Worm (Caenorhabditis elegans) whole organism, L1 larva: ENCODE results near the gene spp-30.

Experiments
- aly-2 ChIP-seq: fragments of 150-350 bp; optimal IDR thresholded peaks from 2 replicates; lab custom pipeline; 2014; ENCODE audit warnings: missing biosample characterization, missing genetic modification characterization
- ama-1 ChIP-seq: fragments of 150-350 bp; optimal IDR thresholded peaks from 2 replicates; lab custom pipeline; 2014
- ceh-90 ChIP-seq: sonication (generic microtip); optimal IDR thresholded peaks from 2 replicates; lab custom pipeline; 2016; ENCODE audit warnings: missing genetic modification characterization, missing compliant biosample characterization
- egl-27 ChIP-seq, 2 experiments: fragments of 150-350 bp in 1 of 2; sonication (generic microtip); optimal IDR thresholded peaks; 3 replicates each; lab custom pipeline; 2017 to 2018; ENCODE audit warnings: missing biosample characterization in 2 of 2, missing genetic modification characterization in 2 of 2, missing genetic modification reagents in 2 of 2
- fos-1 ChIP-seq: fragments of 150-350 bp; optimal IDR thresholded peaks from 2 replicates; lab custom pipeline; 2014; ENCODE audit warnings: missing biosample characterization, missing genetic modification characterization
- isw-1 ChIP-seq: fragments of 200-800 bp; sonication (Bioruptor generic); IDR thresholded peaks from 2 replicates; pipeline ENCODE4 v1.3.6; 2022; ENCODE audit warnings: missing genetic modification characterization, missing compliant biosample characterization
- jun-1 ChIP-seq: fragments of 150-350 bp; optimal IDR thresholded peaks from 2 replicates; lab custom pipeline; 2014; ENCODE audit warnings: missing biosample characterization, missing genetic modification reagents, missing genetic modification characterization
- mdl-1 ChIP-seq, 2 experiments: fragments of 150-350 bp; optimal IDR thresholded peaks; 2 replicates each; lab custom pipeline; 2014 to 2017; ENCODE audit warnings: missing biosample characterization in 2 of 2, missing genetic modification characterization in 2 of 2, inconsistent platforms in 1 of 2
- nhr-11 ChIP-seq: fragments of 150-350 bp; optimal IDR thresholded peaks from 2 replicates; lab custom pipeline; 2014; ENCODE audit warnings: missing biosample characterization, missing genetic modification characterization
- nhr-47 ChIP-seq: sonication (generic microtip); optimal IDR thresholded peaks from 2 replicates; lab custom pipeline; 2016; ENCODE audit warnings: mild to moderate bottlenecking, missing genetic modification characterization, moderate library complexity, missing compliant biosample characterization
- ztf-4 ChIP-seq: fragments of 150-350 bp; optimal IDR thresholded peaks from 2 replicates; lab custom pipeline; 2014; ENCODE audit warnings: missing biosample characterization, missing genetic modification characterization

DNA sequence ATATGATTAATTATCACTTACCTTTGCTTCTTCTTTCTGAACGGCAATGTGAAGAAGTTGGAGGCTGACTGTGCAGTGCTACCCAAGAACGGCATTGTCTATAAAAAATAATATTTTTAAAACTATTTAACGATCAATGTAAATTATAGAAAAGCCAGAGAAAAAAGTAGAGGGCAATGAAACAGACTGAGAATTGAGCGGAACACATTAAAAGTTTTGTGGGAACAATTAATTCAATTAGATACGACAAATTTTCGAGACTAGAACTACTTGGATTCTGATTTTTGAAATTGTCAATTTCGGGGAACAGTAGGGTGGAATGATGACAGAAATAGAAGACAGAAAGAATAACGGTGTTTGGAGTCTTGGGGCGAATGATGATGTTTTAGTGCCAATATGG, 36.9 kb downstream of the spp-30 start, which contains the start of gene F52D10.2:
- TF ChIP-seq ceh-90 (tag; lab: Kevin White, UChicago): no peak
- no peak for TF ChIP-seq mdl-1 (tag; optimal IDR thresholded peaks at IDR 0.05; lab: Kevin White, UChicago)
- no peak for TF ChIP-seq isw-1 (GFP tag; lab: Robert Waterston, UW)
- no peak for TF ChIP-seq aly-2 (tag; lab: Kevin White, UChicago)
- no peak for TF ChIP-seq nhr-47 (tag; lab: Kevin White, UChicago)
- TF ChIP-seq egl-27 (tag; optimal IDR thresholded peaks at IDR 0.05; lab: Kevin White, UChicago): no peak
- TF ChIP-seq ztf-4: no peak
- TF ChIP-seq ama-1 (lab: Kevin White, UChicago): no peak
- TF ChIP-seq nhr-11 (tag; lab: Kevin White, UChicago): no peak
- no peak for TF ChIP-seq jun-1
- no peak for TF ChIP-seq fos-1 (tag; lab: Kevin White, UChicago)
